Worm (Caenorhabditis elegans): ENCODE data around the gene ptpn-22.

The ptpn-22 gene

ce11 chrIV:1768288-1768687 is 28.2 kb upstream of the ptpn-22 start, which contains the start of gene col-108:
Gene col-108 (plus strand): TSS chrIV:1768588.
- TF ChIP-seq egl-27 (tag; optimal IDR thresholded peaks at IDR 0.05), result no peak
- TF ChIP-seq lsy-12 (tag; optimal IDR thresholded peaks at IDR 0.05), result no peak
- TF ChIP-seq ceh-16 (tag; optimal IDR thresholded peaks at IDR 0.05), result no peak

- no peak for TF ChIP-seq ceh-9 (tag; optimal IDR thresholded peaks at IDR 0.05)
- TF ChIP-seq aly-2 (tag; optimal IDR thresholded peaks at IDR 0.05), result no peak
- no peak for TF ChIP-seq ceh-28 (tag; optimal IDR thresholded peaks at IDR 0.05)
- no peak for TF ChIP-seq nhr-23 (tag; optimal IDR thresholded peaks at IDR 0.05)
- TF ChIP-seq nhr-25 (tag; optimal IDR thresholded peaks at IDR 0.05), result no peak
- TF ChIP-seq nhr-43 (tag; optimal IDR thresholded peaks at IDR 0.05; ENCODE audit: poor library complexity, severe bottlenecking), result no peak
- no peak for TF ChIP-seq fkh-2 (tag; optimal IDR thresholded peaks at IDR 0.05)
- no peak for TF ChIP-seq ZK546.5 (tag; optimal IDR thresholded peaks at IDR 0.05)
- TF ChIP-seq pha-4 (tag; optimal IDR thresholded peaks at IDR 0.05), result peak; percentile 16
- no peak for TF ChIP-seq nhr-11 (tag; optimal IDR thresholded peaks at IDR 0.05)
- no peak for TF ChIP-seq nhr-237 (tag; optimal IDR thresholded peaks at IDR 0.05)
- peak; percentile 52 for TF ChIP-seq nfya-1 (tag; optimal IDR thresholded peaks at IDR 0.05; ENCODE audit: insufficient read depth)
- no peak for TF ChIP-seq zag-1 (tag; optimal IDR thresholded peaks at IDR 0.05)
- TF ChIP-seq hmg-11 (tag; optimal IDR thresholded peaks at IDR 0.05), result no peak
- TF ChIP-seq mml-1 (tag; optimal IDR thresholded peaks at IDR 0.05), result no peak
- peak; percentile 10 for TF ChIP-seq lin-39 (tag; optimal IDR thresholded peaks at IDR 0.05)
- no peak for TF ChIP-seq jun-1 (tag; optimal IDR thresholded peaks at IDR 0.05)
- TF ChIP-seq elt-1 (tag; optimal IDR thresholded peaks at IDR 0.05), result no peak
- TF ChIP-seq nhr-12 (tag; optimal IDR thresholded peaks at IDR 0.05), result no peak
- peak; percentile 67 for TF ChIP-seq fkh-10 (GFP tag; optimal IDR thresholded peaks at IDR 0.05)
- TF ChIP-seq nhr-77 (tag; optimal IDR thresholded peaks at IDR 0.05), result no peak
- no peak for TF ChIP-seq elt-2 (tag; optimal IDR thresholded peaks at IDR 0.05)
- no peak for TF ChIP-seq lsy-12 (tag; optimal IDR thresholded peaks at IDR 0.05)
- TF ChIP-seq lin-15B (tag; optimal IDR thresholded peaks at IDR 0.05), result peak; percentile 14
These were observed 25.9 kb upstream of the ptpn-22 start for ce11 chrIV:1765954-1766353.

ce11 chrIV:1763452-1763851 is 23.4 kb upstream of the ptpn-22 start:
- TF ChIP-seq elt-3 (tag; optimal IDR thresholded peaks at IDR 0.05), result no peak
- TF ChIP-seq jun-1 (tag; optimal IDR thresholded peaks at IDR 0.05), result no peak
- TF ChIP-seq ceh-9 (tag; optimal IDR thresholded peaks at IDR 0.05), result no peak
- no peak for TF ChIP-seq ZK546.5 (tag; optimal IDR thresholded peaks at IDR 0.05)
- TF ChIP-seq elt-1 (tag; optimal IDR thresholded peaks at IDR 0.05), result no peak
- no peak for TF ChIP-seq mml-1 (tag; optimal IDR thresholded peaks at IDR 0.05)
- TF ChIP-seq mdl-1 (tag; optimal IDR thresholded peaks at IDR 0.05), result no peak
- no peak for TF ChIP-seq ceh-82 (tag; optimal IDR thresholded peaks at IDR 0.05)
- TF ChIP-seq nhr-237 (tag; optimal IDR thresholded peaks at IDR 0.05), result no peak
- no peak for TF ChIP-seq nhr-12 (tag; optimal IDR thresholded peaks at IDR 0.05)
- TF ChIP-seq pqm-1 (tag; optimal IDR thresholded peaks at IDR 0.05), result no peak
- TF ChIP-seq lin-15B (tag; optimal IDR thresholded peaks at IDR 0.05), result no peak
- TF ChIP-seq fos-1 (tag; optimal IDR thresholded peaks at IDR 0.05), result no peak
- no peak for TF ChIP-seq ceh-28 (tag; optimal IDR thresholded peaks at IDR 0.05)
- no peak for TF ChIP-seq unc-39 (tag; optimal IDR thresholded peaks at IDR 0.05)
- no peak for TF ChIP-seq eor-1 (tag; optimal IDR thresholded peaks at IDR 0.05)
- TF ChIP-seq unc-62 (GFP tag; optimal IDR thresholded peaks at IDR 0.05), result no peak
- TF ChIP-seq sea-2 (GFP tag; optimal IDR thresholded peaks at IDR 0.05), result no peak
- no peak for TF ChIP-seq daf-12 (tag; optimal IDR thresholded peaks at IDR 0.05)

ce11 chrIV:1761553-1761952 is 21.5 kb upstream of the ptpn-22 start, which contains the start of gene Y41D4A.7:
Gene Y41D4A.7 (minus strand): TSS chrIV:1761570.
- no peak for TF ChIP-seq tbx-2 (tag; optimal IDR thresholded peaks at IDR 0.05)
- peak; percentile 11 for TF ChIP-seq nfya-1 (tag; optimal IDR thresholded peaks at IDR 0.05; ENCODE audit: insufficient read depth)
